Fruit fly (Drosophila melanogaster) whole organism, wandering third instar larva: ENCODE data around the gene CG18081.

Experiments used
- Abd-B ChIP-seq: fragments of >200 bp; optimal IDR thresholded peaks from 2 replicates; lab custom pipeline; 2017; ENCODE audit warnings: missing biosample characterization, missing genetic modification characterization
- CG32264 ChIP-seq: fragments of 200-800 bp; sonication (Bioruptor generic); optimal IDR thresholded peaks from 2 replicates; lab custom pipeline; 2016; ENCODE audit warnings: missing biosample characterization, missing genetic modification characterization
- CG9705 ChIP-seq: fragments of 200-800 bp; sonication (Bioruptor generic); optimal IDR thresholded peaks from 2 replicates; lab custom pipeline; 2018; ENCODE audit warnings: missing biosample characterization, mild to moderate bottlenecking, missing genetic modification characterization
- CrebA ChIP-seq: fragments of 200-800 bp; sonication (Bioruptor generic); optimal IDR thresholded peaks from 2 replicates; lab custom pipeline; 2016; ENCODE audit warnings: missing biosample characterization, mild to moderate bottlenecking, missing genetic modification characterization, borderline replicate concordance
- Dfd ChIP-seq: fragments of >200 bp; optimal IDR thresholded peaks from 2 replicates; lab custom pipeline; 2017; ENCODE audit warnings: missing biosample characterization, missing genetic modification characterization
- Dif ChIP-seq: fragments of 200-275, 200-300 bp; sonication (Bioruptor generic); optimal IDR thresholded peaks from 2 replicates; lab custom pipeline; 2018; ENCODE audit warnings: missing biosample characterization, missing genetic modification characterization; ENCODE audit not compliant: partially characterized antibody
- GATAd ChIP-seq: sonication (Bioruptor generic); optimal IDR thresholded peaks from 2 replicates; lab custom pipeline; 2016; ENCODE audit warnings: missing biosample characterization, missing genetic modification characterization
- HLH106 ChIP-seq: fragments of 200-800 bp; optimal IDR thresholded peaks from 3 replicates; lab custom pipeline; 2019; ENCODE audit warnings: missing biosample characterization, mild to moderate bottlenecking, missing genetic modification characterization, moderate library complexity
- Hnf4 ChIP-seq: fragments of 200-800 bp; sonication (Bioruptor generic); optimal IDR thresholded peaks from 2 replicates; lab custom pipeline; 2016; ENCODE audit warnings: missing biosample characterization, mild to moderate bottlenecking, missing genetic modification characterization
- Hr78 ChIP-seq: fragments of >200 bp; optimal IDR thresholded peaks from 2 replicates; lab custom pipeline; 2017; ENCODE audit warnings: missing biosample characterization, missing genetic modification characterization
- Hr83 ChIP-seq: fragments of 200-300 bp; sonication (Bioruptor generic); optimal IDR thresholded peaks from 2 replicates; lab custom pipeline; 2016; ENCODE audit warnings: missing biosample characterization, mild to moderate bottlenecking, missing genetic modification characterization, moderate library complexity; ENCODE audit not compliant: poor library complexity, severe bottlenecking
- Jra ChIP-seq: sonication (Bioruptor generic); optimal IDR thresholded peaks from 2 replicates; lab custom pipeline; 2016; ENCODE audit warnings: missing biosample characterization, missing genetic modification characterization
- Mio ChIP-seq: sonication (Bioruptor generic); optimal IDR thresholded peaks from 2 replicates; lab custom pipeline; 2016; ENCODE audit warnings: missing biosample characterization, missing genetic modification characterization
- Myc ChIP-seq: fragments of >200 bp; optimal IDR thresholded peaks from 2 replicates; lab custom pipeline; 2017
- N ChIP-seq: fragments of >200 bp; optimal IDR thresholded peaks from 2 replicates; lab custom pipeline; 2018; ENCODE audit warnings: missing biosample characterization, missing external identifiers, missing genetic modification characterization
- OdsH ChIP-seq: fragments of 200-800 bp; sonication (Bioruptor generic); optimal IDR thresholded peaks from 2 replicates; lab custom pipeline; 2016; ENCODE audit warnings: missing biosample characterization, mild to moderate bottlenecking, missing genetic modification characterization
- Rel ChIP-seq, 2 experiments: fragments of 200-800 bp; sonication (Bioruptor generic) in 1 of 2; optimal IDR thresholded peaks; 2 replicates in 1 of 2; 3 replicates in 1 of 2; lab custom pipeline; 2016 to 2019; ENCODE audit warnings: mild to moderate bottlenecking in 2 of 2, missing biosample characterization in 2 of 2, missing genetic modification characterization in 2 of 2, moderate library complexity in 1 of 2
- Sp1 ChIP-seq: fragments of 200-800 bp; sonication (Bioruptor generic); optimal IDR thresholded peaks from 3 replicates; lab custom pipeline; 2019; ENCODE audit warnings: missing biosample characterization, mild to moderate bottlenecking, missing genetic modification characterization, moderate library complexity
- Vsx2 ChIP-seq: fragments of 200-300, 225-300 bp; sonication (Bioruptor generic); optimal IDR thresholded peaks from 2 replicates; lab custom pipeline; 2018; ENCODE audit warnings: missing biosample characterization, missing genetic modification characterization; ENCODE audit not compliant: partially characterized antibody
- br ChIP-seq: fragments of 200-800 bp; sonication (Bioruptor generic); optimal IDR thresholded peaks from 2 replicates; lab custom pipeline; 2016; ENCODE audit warnings: missing biosample characterization, missing genetic modification characterization
- brk ChIP-seq: fragments of 200-800 bp; sonication (Bioruptor generic); optimal IDR thresholded peaks from 2 replicates; lab custom pipeline; 2016; ENCODE audit warnings: missing biosample characterization, mild to moderate bottlenecking, missing genetic modification characterization
- dl ChIP-seq, 2 experiments: fragments of 175-275, 200-275 bp in 1 of 2; fragments of 200-275 bp in 1 of 2; sonication (Bioruptor generic); optimal IDR thresholded peaks; lab custom pipeline; 2018; ENCODE audit warnings: mild to moderate bottlenecking in 2 of 2, missing biosample characterization in 2 of 2, missing genetic modification characterization in 2 of 2, moderate library complexity in 2 of 2; ENCODE audit not compliant: partially characterized antibody in 2 of 2, insufficient read depth in 1 of 2
- ey ChIP-seq: fragments of 200-800 bp; sonication (Bioruptor generic); optimal IDR thresholded peaks from 2 replicates; lab custom pipeline; 2016; ENCODE audit warnings: missing biosample characterization, missing genetic modification characterization
- foxo ChIP-seq, 2 experiments: fragments of 200-800 bp; sonication (Bioruptor generic); optimal IDR thresholded peaks; 2 replicates in 1 of 2; 3 replicates in 1 of 2; lab custom pipeline; 2016 to 2017; ENCODE audit warnings: missing biosample characterization in 2 of 2, missing genetic modification characterization in 2 of 2
- fru ChIP-seq: fragments of 200-800 bp; sonication (Bioruptor generic); optimal IDR thresholded peaks from 3 replicates; lab custom pipeline; 2016; ENCODE audit warnings: missing biosample characterization, mild to moderate bottlenecking, missing genetic modification characterization
- h ChIP-seq: fragments of 200-800 bp; sonication (Bioruptor generic); optimal IDR thresholded peaks from 3 replicates; lab custom pipeline; 2016; ENCODE audit warnings: missing biosample characterization, mild to moderate bottlenecking, missing genetic modification characterization
- lola ChIP-seq: fragments of >200 bp; optimal IDR thresholded peaks from 2 replicates; lab custom pipeline; 2017; ENCODE audit warnings: missing biosample characterization, missing genetic modification characterization
- pan ChIP-seq: fragments of >200 bp; optimal IDR thresholded peaks from 2 replicates; lab custom pipeline; 2017
- psq ChIP-seq: fragments of 200-800 bp; sonication (Bioruptor generic); optimal IDR thresholded peaks from 3 replicates; lab custom pipeline; 2017; ENCODE audit warnings: missing biosample characterization, mild to moderate bottlenecking, missing genetic modification characterization, moderate library complexity
- rgr ChIP-seq: fragments of 200-800 bp; sonication (Bioruptor generic); optimal IDR thresholded peaks from 3 replicates; lab custom pipeline; 2016; ENCODE audit warnings: missing biosample characterization, mild to moderate bottlenecking, missing genetic modification characterization
- sage ChIP-seq: fragments of 200-800 bp; sonication (Bioruptor generic); optimal IDR thresholded peaks from 2 replicates; lab custom pipeline; 2016; ENCODE audit warnings: missing biosample characterization, mild to moderate bottlenecking, missing genetic modification characterization
- sv ChIP-seq: fragments of 200-800 bp; sonication (Bioruptor generic); optimal IDR thresholded peaks from 3 replicates; lab custom pipeline; 2016; ENCODE audit warnings: missing biosample characterization, missing genetic modification characterization
- tai ChIP-seq: sonication (Bioruptor generic); optimal IDR thresholded peaks from 2 replicates; lab custom pipeline; 2016; ENCODE audit warnings: missing biosample characterization, missing genetic modification characterization
- usp ChIP-seq: fragments of >200 bp; optimal IDR thresholded peaks from 2 replicates; lab custom pipeline; 2017; ENCODE audit warnings: missing biosample characterization, missing genetic modification characterization
- woc ChIP-seq: sonication (Bioruptor generic); optimal IDR thresholded peaks from 2 replicates; lab custom pipeline; 2016; ENCODE audit warnings: missing biosample characterization, mild to moderate bottlenecking, missing genetic modification characterization

CG18081 gene

DNA sequence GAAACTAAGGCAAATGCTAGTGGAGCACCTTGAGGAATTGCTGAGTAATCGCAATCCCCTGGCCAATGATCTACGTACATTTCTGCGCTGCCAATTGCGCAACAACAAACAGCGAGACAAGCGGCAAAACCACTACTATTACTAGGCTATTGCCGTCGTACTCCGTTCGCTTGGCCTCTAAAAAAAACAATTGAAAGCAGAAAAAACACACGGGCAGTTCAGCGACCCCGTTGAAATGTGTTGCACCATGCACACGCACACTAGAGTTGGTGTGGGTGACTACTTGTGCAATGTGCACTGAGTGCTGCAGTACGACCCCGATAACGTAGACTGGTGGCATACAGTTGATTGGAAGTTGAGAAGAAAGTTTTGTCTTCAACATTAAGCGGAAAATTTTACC is 10.7 kb downstream of the CG18081 start:
- TF ChIP-seq Rel (GFP tag; optimal IDR thresholded peaks at IDR 0.05; lab: Kevin White, UChicago) (no peak), Rel (tag; optimal IDR thresholded peaks at IDR 0.05; lab: Kevin White, UChicago) (peak; percentile 13), HLH106 (tag; lab: Kevin White, UChicago) (no peak)

DNA sequence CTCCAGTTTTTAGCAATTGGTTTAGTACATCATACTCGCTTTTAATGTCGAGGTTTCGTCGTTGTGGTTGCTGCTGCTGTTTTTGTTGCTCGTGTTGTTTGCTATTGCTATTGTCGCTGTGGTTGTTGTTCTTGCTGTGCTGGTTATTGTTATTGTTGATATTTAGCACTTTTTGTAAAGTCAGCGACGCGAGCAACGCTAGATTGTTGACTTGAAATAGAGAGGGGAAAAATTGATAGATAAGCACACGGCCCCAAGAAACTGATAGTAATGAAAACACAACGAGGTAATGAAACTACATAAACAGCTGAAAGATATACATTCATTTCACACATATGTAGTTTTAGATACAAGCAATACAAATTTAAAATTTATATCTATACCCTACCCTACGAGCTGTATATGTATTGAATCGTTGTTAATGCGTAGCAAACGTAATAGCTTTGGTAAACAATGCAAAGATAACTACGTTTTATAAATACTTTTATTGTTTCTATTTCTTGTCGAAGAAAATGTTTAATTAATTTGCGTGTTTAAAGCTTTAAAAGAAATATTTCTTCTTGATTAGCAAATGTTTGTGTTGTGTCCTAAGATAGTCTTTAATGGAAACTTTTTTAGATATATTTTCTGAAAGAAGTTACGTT is 11.3 kb downstream of the CG18081 start:
- no peak for TF ChIP-seq HLH106 (tag; lab: Kevin White, UChicago)

DNA sequence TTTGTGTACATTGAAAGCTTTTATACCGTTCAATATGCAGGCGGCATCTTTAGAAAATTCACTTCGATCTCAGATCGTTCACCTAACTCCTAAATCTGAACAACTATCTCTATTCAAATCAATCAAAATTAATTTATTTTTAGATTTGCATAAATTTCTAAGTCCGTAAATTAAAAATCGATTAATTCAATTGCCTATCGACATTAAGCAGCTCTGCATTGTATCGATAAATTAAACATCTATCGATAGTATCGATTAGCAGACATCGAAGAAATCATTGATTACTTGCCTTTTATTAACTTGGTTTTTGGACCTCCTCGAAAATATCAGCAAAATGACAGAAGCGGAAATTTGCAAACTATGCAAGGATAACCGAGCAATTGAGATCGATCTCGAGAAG is 18.5 kb downstream of the CG18081 start, which contains the start of gene CkIIalpha-i1:
TSS of gene CkIIalpha-i1 (plus strand) at position 266 of the 400 bp plus-strand sequence.
- no peak for TF ChIP-seq Mio (GFP tag; lab: Kevin White, UChicago)
- no peak for TF ChIP-seq CG9705
- no peak for TF ChIP-seq rgr (GFP tag; lab: Kevin White, UChicago)
- no peak for TF ChIP-seq h

DNA sequence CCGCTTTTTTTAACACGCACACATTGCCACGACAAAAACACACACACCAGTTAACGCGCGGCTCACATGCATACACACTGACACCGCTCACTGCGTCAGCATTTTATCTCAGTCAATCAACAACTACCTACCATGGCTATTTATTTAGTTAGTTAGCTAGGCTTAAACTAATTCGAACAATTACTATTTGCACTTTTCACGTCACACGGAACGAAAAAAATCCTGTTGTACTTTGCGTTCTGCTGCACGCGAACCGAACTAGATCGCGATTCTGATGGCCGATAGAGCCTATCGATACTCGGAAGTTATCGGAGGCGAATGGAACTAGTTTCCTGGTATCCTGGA is 19.1 kb downstream of the CG18081 start, which contains the start of gene fwe:
TSS of gene fwe (minus strand) at position 268 of the 345 bp plus-strand sequence.
- no peak for TF ChIP-seq woc (GFP tag; lab: Kevin White, UChicago)
- no peak for TF ChIP-seq h
- no peak for TF ChIP-seq Rel (GFP tag; optimal IDR thresholded peaks at IDR 0.05; lab: Kevin White, UChicago)
- no peak for TF ChIP-seq Rel (tag; optimal IDR thresholded peaks at IDR 0.05; lab: Kevin White, UChicago)
- TF ChIP-seq GATAd (GFP tag; lab: Kevin White, UChicago): no peak
- TF ChIP-seq CG9705: no peak
- no peak for TF ChIP-seq Vsx2
- TF ChIP-seq br: no peak
- TF ChIP-seq Sp1 (GFP tag; lab: Kevin White, UChicago): no peak
- no peak for TF ChIP-seq N (GFP tag; lab: Kevin White, UChicago)
- no peak for TF ChIP-seq sage (GFP tag; lab: Kevin White, UChicago)
- no peak for TF ChIP-seq brk (GFP tag; lab: Kevin White, UChicago)
- TF ChIP-seq Dif (GFP tag; lab: Kevin White, UChicago): no peak
- no peak for TF ChIP-seq rgr (GFP tag; lab: Kevin White, UChicago)
- TF ChIP-seq sv: no peak

DNA sequence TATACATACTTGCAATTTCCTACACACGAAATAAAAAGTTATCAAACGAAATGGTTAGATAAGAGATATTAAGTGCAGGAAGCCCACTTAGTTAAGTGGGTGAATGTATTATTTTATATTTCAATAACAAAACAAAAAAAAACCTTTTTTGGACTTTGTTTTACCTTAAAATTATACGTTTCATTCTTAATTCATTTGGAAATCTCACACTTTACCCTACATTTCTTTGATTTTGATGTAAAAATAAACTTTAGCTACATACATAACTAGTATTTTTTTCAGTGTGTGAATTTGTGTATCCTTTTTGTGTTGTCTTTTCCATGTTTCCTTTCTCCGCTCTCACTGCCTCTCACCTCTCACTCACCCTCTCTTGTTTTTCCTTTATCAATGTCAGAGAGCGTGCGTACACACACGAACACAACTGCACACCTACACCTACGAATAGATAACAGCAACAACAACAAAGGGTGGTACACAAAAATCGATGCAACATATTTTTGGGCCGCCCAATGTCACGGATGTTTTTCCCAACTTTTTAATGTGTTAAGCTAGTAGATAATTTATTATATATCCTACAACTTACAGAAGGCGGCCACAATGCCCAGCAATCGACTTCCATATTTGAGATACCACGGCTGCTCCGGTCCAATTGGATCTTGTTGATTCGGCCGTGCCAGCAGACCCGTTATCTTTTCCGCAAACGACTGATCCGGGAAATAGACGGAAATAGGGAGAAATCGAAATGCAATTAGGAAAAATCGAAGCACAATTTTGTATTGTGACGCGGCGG is 19.6 kb downstream of the CG18081 start:
- TF ChIP-seq tai (GFP tag; lab: Kevin White, UChicago): peak; percentile 69
- TF ChIP-seq Rel (GFP tag; optimal IDR thresholded peaks at IDR 0.05; lab: Kevin White, UChicago): no peak
- no peak for TF ChIP-seq Rel (tag; optimal IDR thresholded peaks at IDR 0.05; lab: Kevin White, UChicago)
- peak in 1 of 2 experiments; percentile 75 for TF ChIP-seq dl (GFP tag; optimal IDR thresholded peaks at IDR 0.05; lab: Kevin White, UChicago; ENCODE audit: insufficient read depth in 1 of 2, partially characterized antibody in 2 of 2)
- TF ChIP-seq lola (GFP tag; lab: Kevin White, UChicago): no peak
- peak; percentile 90 for TF ChIP-seq OdsH
- TF ChIP-seq rgr (GFP tag; lab: Kevin White, UChicago): peak; percentile 90
- TF ChIP-seq CrebA (GFP tag; lab: Kevin White, UChicago): no peak
- peak; percentile 90 for TF ChIP-seq fru (GFP tag; lab: Kevin White, UChicago)
- peak; percentile 69 for TF ChIP-seq Dif (GFP tag; lab: Kevin White, UChicago)
- TF ChIP-seq Sp1 (GFP tag; lab: Kevin White, UChicago): peak; percentile 83
- TF ChIP-seq brk (GFP tag; lab: Kevin White, UChicago): peak; percentile 89
- no peak for TF ChIP-seq usp (GFP tag; lab: Kevin White, UChicago)
- TF ChIP-seq br: peak; percentile 74
- no peak for TF ChIP-seq Hr78 (GFP tag; lab: Kevin White, UChicago)
- peak; percentile 69 for TF ChIP-seq woc (GFP tag; lab: Kevin White, UChicago)
- no peak for TF ChIP-seq Myc
- no peak for TF ChIP-seq Hr83 (GFP tag; lab: Kevin White, UChicago)
- TF ChIP-seq HLH106 (tag; lab: Kevin White, UChicago): peak; percentile 73
- peak in 1 of 2 experiments; percentile 93 for TF ChIP-seq foxo (GFP tag; optimal IDR thresholded peaks at IDR 0.05; lab: Kevin White, UChicago)
- peak; percentile 6 for TF ChIP-seq N (GFP tag; lab: Kevin White, UChicago)
- TF ChIP-seq ey (GFP tag; lab: Kevin White, UChicago): peak; percentile 86
- TF ChIP-seq Vsx2: no peak
- TF ChIP-seq Abd-B (GFP tag; lab: Kevin White, UChicago): no peak
- TF ChIP-seq psq (GFP tag; lab: Kevin White, UChicago): peak; percentile 95
- TF ChIP-seq CG9705: peak; percentile 17
- peak; percentile 45 for TF ChIP-seq CG32264 (GFP tag; lab: Kevin White, UChicago)
- TF ChIP-seq sage (GFP tag; lab: Kevin White, UChicago): peak; percentile 39
- peak; percentile 76 for TF ChIP-seq Dfd (GFP tag; lab: Kevin White, UChicago)
- TF ChIP-seq Hnf4 (GFP tag; lab: Kevin White, UChicago): peak; percentile 79
- TF ChIP-seq Jra (GFP tag; lab: Kevin White, UChicago): peak; percentile 2
- TF ChIP-seq pan: no peak
- TF ChIP-seq h: peak; percentile 89
- TF ChIP-seq GATAd (GFP tag; lab: Kevin White, UChicago): peak; percentile 64
- TF ChIP-seq sv: peak; percentile 23
